Comparison of ENCODE assay signal across 3 fruit fly cellular contexts in the genomic region with DNA sequence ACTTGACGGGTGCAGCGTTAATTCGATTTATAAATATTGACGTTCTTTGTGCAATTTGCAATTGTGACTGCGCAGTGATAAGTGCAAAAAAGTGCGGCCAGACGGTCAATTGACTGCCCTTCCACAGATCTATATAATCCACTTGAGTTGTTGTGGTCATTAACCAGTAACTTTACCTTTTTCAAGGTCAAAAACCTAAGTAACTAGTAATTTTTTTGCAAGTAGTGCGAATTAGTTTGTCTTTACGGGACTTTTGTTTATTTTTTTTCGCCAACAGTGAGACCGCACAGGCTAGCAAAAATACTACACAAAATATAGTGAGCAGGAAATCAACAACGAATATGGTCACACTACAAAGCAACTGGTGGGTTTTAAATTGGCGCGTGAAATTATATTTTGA.
TF ChIP-seq lines count a peak whose summit lies in the region.

TSS of gene Tango9 (minus strand) at position 280 of the 400 bp plus-strand sequence.

TF ChIP-seq in whole organism, embryonic, 481 proteins besides CTCF, POLR2A, EP300 and RAD21 (continued from another document and continues in another):
- TF ChIP-seq pfk (GFP tag; optimal IDR thresholded peaks at IDR 0.05; lab: Kevin White, UChicago) (no peak), CG14667 (GFP tag; IDR thresholded peaks at IDR 0.05; lab: Robert Waterston, UW) (no peak), CG1529 (GFP tag; optimal IDR thresholded peaks at IDR 0.05; lab: Kevin White, UChicago) (no peak), sima (GFP tag; optimal IDR thresholded peaks at IDR 0.05; lab: Kevin White, UChicago) (no peak), CG4730 (GFP tag; IDR thresholded peaks at IDR 0.05; lab: Robert Waterston, UW) (no peak), Bgb (GFP tag; IDR thresholded peaks at IDR 0.05; lab: Robert Waterston, UW; ENCODE audit: partially characterized antibody) (no peak), Elba2 (GFP tag; optimal IDR thresholded peaks at IDR 0.05; lab: Kevin White, UChicago) (no peak), H2.0 (GFP tag; IDR thresholded peaks at IDR 0.05; lab: Robert Waterston, UW) (no peak), CG3838 (GFP tag; optimal IDR thresholded peaks at IDR 0.05; lab: Kevin White, UChicago) (no peak), CG6854 (GFP tag; optimal IDR thresholded peaks at IDR 0.05; lab: Kevin White, UChicago) (no peak), TFAM (GFP tag; optimal IDR thresholded peaks at IDR 0.05; lab: Kevin White, UChicago) (no peak), vnd (GFP tag; IDR thresholded peaks at IDR 0.05; lab: Robert Waterston, UW; ENCODE audit: partially characterized antibody) (no peak), CG2678 (tag; optimal IDR thresholded peaks at IDR 0.05; lab: Kevin White, UChicago) (no peak), bsh (GFP tag; optimal IDR thresholded peaks at IDR 0.05; lab: Kevin White, UChicago) (no peak), bigmax (GFP tag; optimal IDR thresholded peaks at IDR 0.05; lab: Kevin White, UChicago) (no peak), Dp (GFP tag; optimal IDR thresholded peaks at IDR 0.05; lab: Kevin White, UChicago) (peak; percentile 90), CG2129 (GFP tag; IDR thresholded peaks at IDR 0.05; lab: Robert Waterston, UW; ENCODE audit: partially characterized antibody) (no peak), eve (GFP tag; optimal IDR thresholded peaks at IDR 0.05; lab: Kevin White, UChicago) (no peak), CG9215 (GFP tag; IDR thresholded peaks at IDR 0.05; lab: Robert Waterston, UW) (no peak), sqz (GFP tag; optimal IDR thresholded peaks at IDR 0.05; lab: Kevin White, UChicago) (peak; percentile 41), insv (GFP tag; optimal IDR thresholded peaks at IDR 0.05; lab: Kevin White, UChicago) (no peak), Vsx1 (GFP tag; optimal IDR thresholded peaks at IDR 0.05; lab: Kevin White, UChicago) (no peak), CG33213 (GFP tag; optimal IDR thresholded peaks at IDR 0.05; lab: Kevin White, UChicago) (peak; percentile 28), Usf (GFP tag; optimal IDR thresholded peaks at IDR 0.05; lab: Kevin White, UChicago) (no peak), CG10267 (tag; optimal IDR thresholded peaks at IDR 0.05; lab: Kevin White, UChicago) (peak; percentile 39), CG7839 (tag; optimal IDR thresholded peaks at IDR 0.05; lab: Kevin White, UChicago) (no peak), luna (GFP tag; optimal IDR thresholded peaks at IDR 0.05; lab: Kevin White, UChicago) (no peak), CG8290 (GFP tag; optimal IDR thresholded peaks at IDR 0.05; lab: Kevin White, UChicago) (no peak), CG8290 (tag; optimal IDR thresholded peaks at IDR 0.05; lab: Kevin White, UChicago) (peak in 1 of 2 experiments; percentile 36), CG2116 (GFP tag; optimal IDR thresholded peaks at IDR 0.05; lab: Kevin White, UChicago) (peak; percentile 54), wek (GFP tag; optimal IDR thresholded peaks at IDR 0.05; lab: Kevin White, UChicago) (no peak), gcm2 (GFP tag; optimal IDR thresholded peaks at IDR 0.05; lab: Kevin White, UChicago) (no peak), CG2889 (GFP tag; IDR thresholded peaks at IDR 0.05; lab: Robert Waterston, UW) (no peak), HHEX (GFP tag; optimal IDR thresholded peaks at IDR 0.05; lab: Kevin White, UChicago) (no peak), sug (tag; optimal IDR thresholded peaks at IDR 0.05; lab: Kevin White, UChicago) (peak; percentile 25), ase (GFP tag; IDR thresholded peaks at IDR 0.05; lab: Robert Waterston, UW) (no peak), ato (GFP tag; IDR thresholded peaks at IDR 0.05; lab: Robert Waterston, UW; ENCODE audit: partially characterized antibody) (no peak), CG13424 (tag; optimal IDR thresholded peaks at IDR 0.05; lab: Kevin White, UChicago) (peak; percentile 1), Nf-YB (GFP tag; optimal IDR thresholded peaks at IDR 0.05; lab: Kevin White, UChicago) (no peak), emc (GFP tag; optimal IDR thresholded peaks at IDR 0.05; lab: Kevin White, UChicago) (no peak), HLHmδ (GFP tag; optimal IDR thresholded peaks at IDR 0.05; lab: Kevin White, UChicago) (no peak), E2f2 (GFP tag; IDR thresholded peaks at IDR 0.05; lab: Robert Waterston, UW) (peak; percentile 93), CG11723 (GFP tag; optimal IDR thresholded peaks at IDR 0.05; lab: Kevin White, UChicago) (no peak), cwo (GFP tag; optimal IDR thresholded peaks at IDR 0.05; lab: Kevin White, UChicago) (no peak)

TF ChIP-seq in whole organism, prepupa, 60 proteins besides CTCF, POLR2A, EP300 and RAD21 (continued from another document):
- TF ChIP-seq dsx (GFP tag; optimal IDR thresholded peaks at IDR 0.05; lab: Kevin White, UChicago; ENCODE audit: poor library complexity, severe bottlenecking) (peak; percentile 24), topi (GFP tag; optimal IDR thresholded peaks at IDR 0.05; lab: Kevin White, UChicago) (peak; percentile 55), CG11902 (GFP tag; optimal IDR thresholded peaks at IDR 0.05; lab: Kevin White, UChicago) (peak; percentile 45), fd85E (GFP tag; optimal IDR thresholded peaks at IDR 0.05; lab: Kevin White, UChicago) (no peak), CG6792 (GFP tag; optimal IDR thresholded peaks at IDR 0.05; lab: Kevin White, UChicago) (peak; percentile 35), Eip78C (GFP tag; lab: Kevin White, UChicago) (peak; percentile 76), achi (GFP tag; optimal IDR thresholded peaks at IDR 0.05; lab: Kevin White, UChicago) (peak; percentile 20), spab (GFP tag; optimal IDR thresholded peaks at IDR 0.05; lab: Kevin White, UChicago) (peak; percentile 8), CG34406 (GFP tag; optimal IDR thresholded peaks at IDR 0.05; lab: Kevin White, UChicago) (peak; percentile 32), Gug (GFP tag; IDR thresholded peaks at IDR 0.05; lab: Robert Waterston, UW) (no peak), Eip93F (GFP tag; optimal IDR thresholded peaks at IDR 0.05; lab: Kevin White, UChicago) (no peak), Hr39 (GFP tag; optimal IDR thresholded peaks at IDR 0.05; lab: Kevin White, UChicago) (peak; percentile 60), OdsH (GFP tag; optimal IDR thresholded peaks at IDR 0.05; lab: Kevin White, UChicago) (peak; percentile 4), svp (GFP tag; lab: Kevin White, UChicago) (peak; percentile 84), Eip75B (GFP tag; optimal IDR thresholded peaks at IDR 0.05; lab: Kevin White, UChicago) (peak; percentile 43), Ets96B (tag; optimal IDR thresholded peaks at IDR 0.05; lab: Kevin White, UChicago) (peak; percentile 47), cyc (GFP tag; optimal IDR thresholded peaks at IDR 0.05; lab: Kevin White, UChicago) (peak; percentile 63), CG10669 (GFP tag; optimal IDR thresholded peaks at IDR 0.05; lab: Kevin White, UChicago) (peak; percentile 1), dac (GFP tag; optimal IDR thresholded peaks at IDR 0.05; lab: Kevin White, UChicago) (no peak), CG6276 (GFP tag; optimal IDR thresholded peaks at IDR 0.05; lab: Kevin White, UChicago) (no peak), Smox (GFP tag; optimal IDR thresholded peaks at IDR 0.05; lab: Kevin White, UChicago) (no peak), Met (GFP tag; optimal IDR thresholded peaks at IDR 0.05; lab: Kevin White, UChicago) (peak; percentile 58), CG6808 (GFP tag; optimal IDR thresholded peaks at IDR 0.05; lab: Kevin White, UChicago) (peak; percentile 25), CG15336 (GFP tag; IDR thresholded peaks at IDR 0.05; lab: Robert Waterston, UW) (0 out of 2 replicates have a peak, but pooled peaks have one; percentile 25), Hr4 (GFP tag; optimal IDR thresholded peaks at IDR 0.05; lab: Kevin White, UChicago) (peak; percentile 6), Ets21C (GFP tag; optimal IDR thresholded peaks at IDR 0.05; lab: Kevin White, UChicago) (no peak), acj6 (GFP tag; optimal IDR thresholded peaks at IDR 0.05; lab: Kevin White, UChicago) (peak; percentile 33), vri (GFP tag; optimal IDR thresholded peaks at IDR 0.05; lab: Kevin White, UChicago) (peak; percentile 29), CG9139 (GFP tag; optimal IDR thresholded peaks at IDR 0.05; lab: Kevin White, UChicago) (no peak), Sox14 (GFP tag; optimal IDR thresholded peaks at IDR 0.05; lab: Kevin White, UChicago) (peak; percentile 80), CG8632 (GFP tag; optimal IDR thresholded peaks at IDR 0.05; lab: Kevin White, UChicago) (peak; percentile 12), CG31627 (GFP tag; optimal IDR thresholded peaks at IDR 0.05; lab: Kevin White, UChicago) (peak; percentile 59), CG8319 (GFP tag; optimal IDR thresholded peaks at IDR 0.05; lab: Kevin White, UChicago) (no peak), ss (GFP tag; optimal IDR thresholded peaks at IDR 0.05; lab: Kevin White, UChicago) (peak; percentile 9 to 47), CG4318 (GFP tag; optimal IDR thresholded peaks at IDR 0.05; lab: Kevin White, UChicago) (no peak), fd59A (GFP tag; optimal IDR thresholded peaks at IDR 0.05; lab: Kevin White, UChicago) (no peak), Sox102F (GFP tag; optimal IDR thresholded peaks at IDR 0.05; lab: Kevin White, UChicago) (peak; percentile 37), CG10631 (GFP tag; optimal IDR thresholded peaks at IDR 0.05; lab: Kevin White, UChicago) (peak; percentile 17), CG3919 (GFP tag; optimal IDR thresholded peaks at IDR 0.05; lab: Kevin White, UChicago) (peak; percentile 67), esn (GFP tag; optimal IDR thresholded peaks at IDR 0.05; lab: Kevin White, UChicago) (peak; percentile 59), salr (GFP tag; optimal IDR thresholded peaks at IDR 0.05; lab: Kevin White, UChicago) (no peak)

TF ChIP-seq in whole organism, wandering third instar larva, 38 proteins besides CTCF, POLR2A, EP300 and RAD21 (continued from another document):
- TF ChIP-seq CG9705 (GFP tag; optimal IDR thresholded peaks at IDR 0.05; lab: Kevin White, UChicago) (peak; percentile 32), jim (GFP tag; optimal IDR thresholded peaks at IDR 0.05; lab: Kevin White, UChicago) (no peak), Hnf4 (GFP tag; optimal IDR thresholded peaks at IDR 0.05; lab: Kevin White, UChicago) (no peak), lola (GFP tag; optimal IDR thresholded peaks at IDR 0.05; lab: Kevin White, UChicago) (no peak), HLH106 (tag; optimal IDR thresholded peaks at IDR 0.05; lab: Kevin White, UChicago) (peak; percentile 47), dl (GFP tag; optimal IDR thresholded peaks at IDR 0.05; lab: Kevin White, UChicago; ENCODE audit: insufficient read depth in 1 of 2, partially characterized antibody in 2 of 2) (no peak), tai (GFP tag; optimal IDR thresholded peaks at IDR 0.05; lab: Kevin White, UChicago) (no peak), sv (GFP tag; optimal IDR thresholded peaks at IDR 0.05; lab: Kevin White, UChicago) (no peak), h (GFP tag; optimal IDR thresholded peaks at IDR 0.05; lab: Kevin White, UChicago) (peak; percentile 51)
